Fruit fly (Drosophila melanogaster): ENCODE measurements around the gene Con.

DNA sequence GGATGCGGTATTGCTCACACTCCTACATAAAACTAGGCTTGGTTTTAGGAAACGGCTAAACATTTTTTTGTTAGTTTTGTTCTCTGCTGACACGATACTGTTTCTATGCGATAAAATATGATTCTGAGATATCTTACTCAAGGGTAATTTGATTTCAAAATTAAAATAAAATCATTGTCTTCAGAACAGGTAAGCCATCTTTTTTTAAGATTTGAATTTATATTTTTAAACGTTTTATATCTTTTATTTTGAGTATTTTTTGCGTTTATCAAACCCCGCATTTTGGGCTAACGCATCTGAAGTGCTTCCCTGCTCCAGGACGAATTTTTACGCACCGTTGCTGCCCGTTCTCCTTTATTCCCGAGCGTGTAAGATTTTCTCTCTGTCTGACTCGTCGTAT is 66.8 kb downstream of the Con start, which contains the start of gene ATPsynCF6L:
- TF ChIP-seq kay (GFP tag; ENCODE audit: borderline replicate concordance) = no peak
- TF ChIP-seq CG5204 (GFP tag; optimal IDR thresholded peaks at IDR 0.05) = no peak
- TF ChIP-seq CG7045 (GFP tag; optimal IDR thresholded peaks at IDR 0.05) = no peak
- TF ChIP-seq CG7101 (tag; optimal IDR thresholded peaks at IDR 0.05) = no peak
- TF ChIP-seq CG14711 (tag; optimal IDR thresholded peaks at IDR 0.05) = no peak
- no peak for TF ChIP-seq CG1620 (GFP tag; optimal IDR thresholded peaks at IDR 0.05)
